Fruit fly (Drosophila melanogaster): ENCODE data around the gene CG11927.

CG11927 gene

DNA sequence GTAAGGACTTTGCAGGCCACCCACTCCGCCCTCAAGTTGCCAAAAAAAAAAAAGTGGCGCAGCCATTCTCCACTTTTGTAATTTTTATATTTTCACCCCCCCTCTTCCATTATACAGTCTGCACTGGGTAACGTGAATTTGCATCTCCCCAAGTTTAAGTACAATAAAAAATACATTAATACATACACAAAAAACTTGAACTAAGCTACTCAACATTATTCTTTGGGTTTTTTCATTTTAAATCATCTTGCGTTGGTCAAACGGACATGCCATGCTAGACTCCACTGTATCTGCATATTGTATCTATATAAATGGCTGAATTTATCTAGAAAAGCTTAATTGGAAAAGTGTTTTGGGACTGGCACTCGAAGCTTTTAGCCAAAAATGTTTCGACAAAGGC lies 13.9 kb downstream of the CG11927 start (continued):
- TF ChIP-seq CG15011 (GFP tag; optimal IDR thresholded peaks at IDR 0.05) = no peak
- TF ChIP-seq CG10147 (GFP tag; optimal IDR thresholded peaks at IDR 0.05) = no peak
- peak; percentile 42 for TF ChIP-seq phol (tag; optimal IDR thresholded peaks at IDR 0.05)
- TF ChIP-seq esg (GFP tag; conservative IDR thresholded peaks at IDR 0.05) = peak; percentile 61
- peak; percentile 64 for TF ChIP-seq Fer1 (GFP tag; optimal IDR thresholded peaks at IDR 0.05)
- no peak for TF ChIP-seq Dek (tag; optimal IDR thresholded peaks at IDR 0.05)
- TF ChIP-seq CG10462 (GFP tag; optimal IDR thresholded peaks at IDR 0.05) = no peak
- no peak for TF ChIP-seq eve (GFP tag; optimal IDR thresholded peaks at IDR 0.05)
- TF ChIP-seq CG8281 (tag; optimal IDR thresholded peaks at IDR 0.05) = no peak
- TF ChIP-seq sens (GFP tag) = no peak
- TF ChIP-seq H15 (GFP tag; IDR thresholded peaks at IDR 0.05) = peak; percentile 67; the same call in 2 of the 3 replicates

- no peak for TF ChIP-seq CG3407 (GFP tag; optimal IDR thresholded peaks at IDR 0.05)
- peak in 1 of 2 experiments; percentile 55 for TF ChIP-seq Dfd (GFP tag; optimal IDR thresholded peaks at IDR 0.05)
- peak; percentile 20 for TF ChIP-seq Ets65A (GFP tag)
These were observed 17.8 kb downstream of the CG11927 start for dm6 chr2L:4865400-4865799.

- TF ChIP-seq CG4404 (GFP tag; IDR thresholded peaks at IDR 0.05) (no peak), CG15514 (GFP tag; optimal IDR thresholded peaks at IDR 0.05) (no peak), CG18011 (GFP tag; optimal IDR thresholded peaks at IDR 0.05) (peak; percentile 58), grau (tag; optimal IDR thresholded peaks at IDR 0.05) (peak; percentile 57), lmd (GFP tag; IDR thresholded peaks at IDR 0.05) (no peak), abd-A (tag; optimal IDR thresholded peaks at IDR 0.05) (no peak), ash1 (GFP tag; optimal IDR thresholded peaks at IDR 0.05) (no peak), CG8388 (GFP tag; optimal IDR thresholded peaks at IDR 0.05) (no peak), CG3065 (GFP tag; optimal IDR thresholded peaks at IDR 0.05) (no peak), Side (GFP tag; optimal IDR thresholded peaks at IDR 0.05) (no peak), CG4424 (GFP tag; optimal IDR thresholded peaks at IDR 0.05) (no peak), corto (GFP tag; optimal IDR thresholded peaks at IDR 0.05) (no peak), zfh1 (GFP tag; IDR thresholded peaks at IDR 0.05) (no peak)
These were observed 20.8 kb downstream of the CG11927 start for dm6 chr2L:4868383-4868782.

DNA sequence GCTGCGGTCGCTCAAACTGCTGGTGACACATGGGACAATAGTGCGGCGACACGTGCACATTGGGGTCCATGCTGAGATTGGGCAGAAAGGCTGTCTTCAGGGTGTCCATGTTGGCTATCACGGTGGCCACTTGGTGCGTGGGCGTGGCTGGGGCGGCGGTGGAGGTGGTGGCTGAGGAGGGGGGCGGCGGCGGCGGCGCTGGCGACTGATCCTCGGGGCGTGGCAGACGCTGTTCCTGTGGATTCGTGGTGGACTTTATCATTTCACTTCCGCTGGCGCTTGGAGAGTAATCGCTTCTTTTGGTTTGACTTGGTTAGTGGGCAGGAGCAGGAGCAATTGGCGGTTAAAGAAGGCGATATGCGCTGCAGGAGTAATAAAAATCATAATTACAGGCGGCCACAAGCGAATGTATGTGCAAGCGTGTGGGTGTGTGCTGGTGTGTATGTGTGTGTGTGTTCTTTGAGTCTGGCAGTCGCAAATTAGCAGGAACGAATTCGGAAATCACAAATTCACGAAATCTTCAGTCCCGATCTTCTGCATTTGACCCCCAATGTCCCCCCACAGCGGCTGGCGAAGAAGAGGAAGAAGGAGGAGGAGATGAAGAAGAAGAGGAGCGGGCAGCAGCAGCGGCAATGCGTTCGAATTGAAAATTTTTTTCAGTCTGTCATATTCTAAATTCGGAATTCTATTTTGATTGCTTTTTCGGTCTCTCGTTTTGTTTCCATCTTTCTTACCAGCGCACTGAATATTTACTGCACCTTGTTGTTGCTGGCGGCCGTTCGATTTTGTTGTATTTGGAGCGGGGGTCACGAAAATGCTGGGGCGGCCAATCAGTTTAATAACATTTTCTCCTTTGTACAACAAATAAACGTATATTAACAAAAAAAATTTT lies 34.8 kb downstream of the CG11927 start:
- TF ChIP-seq repo (GFP tag; optimal IDR thresholded peaks at IDR 0.05) (no peak), peb (GFP tag; IDR thresholded peaks at IDR 0.05) (no peak), CG17328 (GFP tag; IDR thresholded peaks at IDR 0.05) (no peak), CG17385 (GFP tag; optimal IDR thresholded peaks at IDR 0.05) (peak; percentile 94), MESR4 (GFP tag; optimal IDR thresholded peaks at IDR 0.05) (peak; percentile 60), cwo (GFP tag; optimal IDR thresholded peaks at IDR 0.05) (no peak), CG17829 (tag; optimal IDR thresholded peaks at IDR 0.05) (no peak), CG9215 (GFP tag; IDR thresholded peaks at IDR 0.05) (no peak), Side (GFP tag; optimal IDR thresholded peaks at IDR 0.05) (no peak), her (GFP tag; optimal IDR thresholded peaks at IDR 0.05) (no peak), Dfd (GFP tag; optimal IDR thresholded peaks at IDR 0.05) (peak in 1 of 2 experiments; percentile 84), Hr39 (optimal IDR thresholded peaks at IDR 0.05) (peak; percentile 32), bsh (GFP tag; optimal IDR thresholded peaks at IDR 0.05) (peak in 1 of 2 experiments; percentile 27), ERR (GFP tag; optimal IDR thresholded peaks at IDR 0.05) (peak; percentile 33), cg (GFP tag; optimal IDR thresholded peaks at IDR 0.05) (peak; percentile 11), Oli (tag; optimal IDR thresholded peaks at IDR 0.05) (no peak)
